Fruit fly (Drosophila melanogaster) ovary, adult (tissue): Measurements from ENCODE around the gene Yp1.

Experiments
- CG17801 ChIP-seq: fragments of 200-800 bp; optimal IDR thresholded peaks from 2 replicates; lab custom pipeline; 2019; ENCODE audit warnings: missing biosample characterization, mild to moderate bottlenecking, missing genetic modification characterization, moderate library complexity; ENCODE audit not compliant: partially characterized antibody

Yp1 gene

DNA sequence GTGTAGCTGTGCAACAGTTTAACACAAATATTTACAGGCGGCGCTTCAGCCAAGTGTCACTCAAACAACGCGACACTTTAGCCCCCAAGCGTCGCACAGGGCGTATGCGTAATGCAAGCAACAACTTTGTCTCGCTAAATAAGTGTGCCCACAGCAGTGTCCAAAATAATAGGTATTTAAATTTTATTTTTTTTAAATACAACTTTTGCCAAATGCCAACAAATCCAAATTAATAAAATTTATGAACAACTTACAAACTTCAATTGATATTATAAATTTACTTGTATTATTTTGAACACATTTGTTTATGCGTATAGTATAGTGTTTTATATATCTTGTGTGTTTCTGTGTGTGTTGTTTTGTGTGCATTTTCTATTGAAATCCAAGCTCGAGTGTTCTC, 4.4 kb downstream of the Yp1 start:
- no peak for TF ChIP-seq CG17801 (GFP tag; lab: Kevin White, UChicago)

DNA sequence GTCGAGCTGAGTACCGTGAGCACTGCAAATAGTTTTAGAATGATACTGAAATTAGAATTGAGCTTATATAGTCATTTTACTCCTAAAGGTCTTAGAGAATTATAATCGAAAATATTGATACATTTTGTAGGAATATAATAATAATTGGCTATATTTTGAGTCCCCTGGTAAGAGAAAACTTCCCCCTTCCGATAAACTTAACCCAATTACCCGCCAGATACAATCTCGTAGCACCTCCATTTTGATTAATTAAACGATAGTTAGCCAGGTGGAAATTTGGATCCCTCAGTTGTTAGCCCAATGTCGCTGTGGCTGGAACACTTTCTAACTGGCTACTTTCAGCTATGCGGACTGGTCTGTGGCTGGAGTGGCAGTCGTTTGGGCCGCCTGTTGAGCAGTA, 7.7 kb downstream of the Yp1 start, which contains the start of gene Gr9a:
Gr9a (plus strand) TSS at position 301 of the 400 bp plus-strand sequence.
- TF ChIP-seq CG17801 (GFP tag; lab: Kevin White, UChicago), result no peak

DNA sequence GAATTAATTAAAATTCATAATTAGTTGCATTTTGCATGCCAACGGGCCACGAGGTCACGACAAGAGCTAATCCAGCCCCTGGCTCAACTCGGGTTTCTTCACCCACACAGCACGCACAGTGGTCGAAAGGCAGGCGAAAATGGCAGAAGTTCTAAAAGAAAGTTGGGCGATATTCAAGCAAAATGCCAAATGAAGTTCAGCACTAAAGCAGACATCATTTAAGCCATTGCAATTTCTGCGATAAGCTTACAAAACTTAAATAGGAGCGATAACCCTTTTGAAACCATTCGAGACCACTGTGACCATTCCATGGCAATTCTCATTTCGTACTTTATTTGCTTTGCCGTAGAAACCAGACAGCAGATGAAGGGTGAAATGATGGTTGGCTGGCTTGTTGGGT, 13.9 kb downstream of the Yp1 start:
- no peak for TF ChIP-seq CG17801 (GFP tag; lab: Kevin White, UChicago)

DNA sequence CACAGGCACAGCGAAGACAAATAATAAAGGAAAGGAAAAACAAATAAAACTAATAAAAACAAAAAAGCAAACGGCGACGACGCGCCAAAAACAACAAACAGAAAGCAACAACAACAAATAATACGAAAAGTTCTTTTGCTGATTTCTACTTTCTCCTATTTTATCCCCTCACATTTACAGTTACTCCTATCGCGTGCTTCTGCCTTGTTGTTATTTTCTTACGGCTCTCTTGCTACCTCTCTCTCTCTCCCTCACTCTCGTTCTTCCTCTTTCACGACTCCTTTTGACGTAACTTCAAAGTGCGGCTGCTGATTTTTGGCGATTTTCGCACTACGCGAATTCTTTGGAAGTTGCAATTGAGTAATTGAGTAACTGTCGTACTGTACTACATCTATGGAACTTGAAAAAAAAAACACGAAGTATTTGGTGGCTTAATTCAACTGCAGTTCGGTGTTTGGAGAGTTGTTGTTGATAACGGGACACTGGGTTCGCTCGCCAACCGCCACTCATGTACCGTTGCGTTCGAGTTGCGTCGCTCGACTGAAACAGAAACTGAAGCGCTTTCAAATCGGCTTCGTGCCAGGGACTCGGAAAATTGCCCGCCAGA, 16.8 kb downstream of the Yp1 start, which contains the start of gene CG15312:
CG15312 (minus strand) TSS at position 544 of the 607 bp plus-strand sequence.
- no peak for TF ChIP-seq CG17801 (GFP tag; lab: Kevin White, UChicago)

DNA sequence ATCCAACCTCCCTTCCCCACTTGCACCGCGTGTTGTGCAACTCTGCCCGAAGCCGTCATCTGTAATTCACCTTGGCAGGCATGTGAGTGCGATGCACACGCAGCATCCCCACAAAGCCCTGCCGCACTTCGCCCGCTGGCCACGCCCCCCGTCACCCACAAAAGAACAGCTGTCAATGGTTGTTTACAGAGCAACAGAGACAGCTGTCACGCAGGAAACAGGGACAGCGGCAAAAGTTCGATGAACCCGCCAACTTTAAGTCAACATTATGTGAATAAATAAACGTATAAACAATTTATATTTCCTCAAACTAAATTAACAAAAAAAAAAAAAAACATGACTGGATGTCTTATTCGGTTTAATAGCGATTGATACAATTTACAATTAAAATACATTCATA, 17.9 kb downstream of the Yp1 start:
- no peak for TF ChIP-seq CG17801 (GFP tag; lab: Kevin White, UChicago)

DNA sequence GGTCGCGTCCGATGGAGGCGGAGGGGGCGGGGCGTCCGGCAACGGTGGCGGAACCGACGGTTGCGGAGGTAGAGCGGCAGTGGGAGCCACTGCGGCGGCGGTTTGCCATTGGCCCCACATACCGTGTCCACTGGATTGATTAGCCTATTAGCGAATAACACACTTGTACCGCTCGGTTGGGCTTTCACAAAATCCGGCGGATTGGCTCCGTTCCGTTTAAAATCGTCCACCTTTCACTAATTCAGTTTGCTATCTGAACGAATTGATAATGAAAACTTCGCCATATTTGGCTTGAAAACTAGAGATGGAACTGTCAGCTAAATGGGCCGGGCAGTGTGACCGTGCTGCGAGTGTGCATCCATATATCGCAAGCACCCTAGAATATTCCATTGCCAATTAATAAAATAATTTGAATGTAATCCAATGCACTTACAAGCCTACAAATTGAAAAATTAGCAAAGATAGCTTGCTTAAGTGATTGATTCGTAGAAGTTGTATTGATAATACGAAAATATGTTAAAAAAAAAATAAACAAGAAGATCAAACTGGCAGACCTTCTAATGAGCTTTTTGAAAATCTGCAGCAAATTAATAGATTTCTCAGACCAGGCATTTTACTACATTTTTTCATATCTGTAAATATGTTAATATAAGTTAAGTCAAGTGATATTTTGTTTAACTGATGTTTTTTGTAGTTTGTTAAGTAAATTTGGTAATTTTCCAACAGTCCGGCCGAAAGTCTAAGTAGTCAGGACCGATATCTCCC, 28.8 kb downstream of the Yp1 start, which contains the start of gene ZAP3:
ZAP3 (minus strand) TSS at position 308 of the 765 bp plus-strand sequence.
- peak; percentile 19 for TF ChIP-seq CG17801 (GFP tag; lab: Kevin White, UChicago)

DNA sequence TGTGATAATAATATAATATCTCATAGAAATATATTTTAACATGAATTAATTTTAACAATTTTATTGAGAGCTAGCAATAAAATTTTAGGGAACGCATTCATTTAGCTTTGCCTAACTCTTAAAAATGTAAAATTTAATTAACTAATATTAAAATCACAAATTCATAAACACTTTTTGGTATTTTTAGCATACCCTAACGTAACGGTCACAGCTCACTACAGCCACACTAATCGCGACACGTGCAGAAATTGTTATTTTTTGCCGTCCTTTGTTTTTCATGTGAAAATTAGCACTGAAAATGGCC, 29.3 kb downstream of the Yp1 start, which contains the start of gene CG2972:
CG2972 (plus strand) TSS at position 205 of the 304 bp plus-strand sequence.
- TF ChIP-seq CG17801 (GFP tag; lab: Kevin White, UChicago), result no peak

DNA sequence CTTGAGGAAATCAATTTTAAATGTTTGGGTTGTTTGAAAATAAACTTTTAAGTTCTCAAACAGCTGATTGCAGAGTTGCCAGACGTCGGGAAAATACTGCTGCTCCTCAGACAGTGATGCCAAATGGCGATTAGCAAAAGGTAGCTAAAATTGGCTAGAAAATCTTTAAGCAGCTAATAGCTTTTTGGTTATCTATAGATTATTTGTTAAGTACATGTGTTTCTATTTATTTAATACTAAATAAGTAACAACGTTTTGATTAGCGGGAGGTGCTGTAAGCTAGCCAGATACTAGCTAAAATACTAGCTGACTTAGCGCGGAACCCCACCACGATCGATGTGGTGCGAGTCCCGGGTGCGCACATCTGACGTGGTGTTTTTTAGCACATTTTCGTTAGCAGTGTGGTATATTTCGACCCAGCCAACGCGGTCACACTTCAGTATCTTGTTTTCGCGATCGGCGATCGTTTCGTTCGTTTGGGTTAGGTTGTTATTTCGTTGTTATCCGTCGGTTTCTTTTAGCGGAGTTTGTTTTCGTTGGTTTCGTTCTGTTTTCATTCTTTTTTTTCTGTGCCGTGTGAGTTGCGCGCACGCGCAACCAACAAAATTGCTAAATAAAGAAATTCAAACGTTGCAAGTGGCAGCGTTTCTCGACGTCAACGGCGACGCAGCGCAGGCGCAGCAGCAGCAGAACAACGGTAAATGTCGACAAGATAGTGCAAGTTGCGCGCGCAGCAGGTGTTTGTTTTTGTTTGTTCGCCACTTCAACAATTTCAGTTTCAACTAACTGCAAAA, 32.7 kb downstream of the Yp1 start, which contains the start of the genes Naxe and RhoU:
Naxe (minus strand) TSS at position 77 of the 794 bp plus-strand sequence.
RhoU (plus strand) TSS at position 433 of the 794 bp plus-strand sequence.
- peak; percentile 43 for TF ChIP-seq CG17801 (GFP tag; lab: Kevin White, UChicago)

DNA sequence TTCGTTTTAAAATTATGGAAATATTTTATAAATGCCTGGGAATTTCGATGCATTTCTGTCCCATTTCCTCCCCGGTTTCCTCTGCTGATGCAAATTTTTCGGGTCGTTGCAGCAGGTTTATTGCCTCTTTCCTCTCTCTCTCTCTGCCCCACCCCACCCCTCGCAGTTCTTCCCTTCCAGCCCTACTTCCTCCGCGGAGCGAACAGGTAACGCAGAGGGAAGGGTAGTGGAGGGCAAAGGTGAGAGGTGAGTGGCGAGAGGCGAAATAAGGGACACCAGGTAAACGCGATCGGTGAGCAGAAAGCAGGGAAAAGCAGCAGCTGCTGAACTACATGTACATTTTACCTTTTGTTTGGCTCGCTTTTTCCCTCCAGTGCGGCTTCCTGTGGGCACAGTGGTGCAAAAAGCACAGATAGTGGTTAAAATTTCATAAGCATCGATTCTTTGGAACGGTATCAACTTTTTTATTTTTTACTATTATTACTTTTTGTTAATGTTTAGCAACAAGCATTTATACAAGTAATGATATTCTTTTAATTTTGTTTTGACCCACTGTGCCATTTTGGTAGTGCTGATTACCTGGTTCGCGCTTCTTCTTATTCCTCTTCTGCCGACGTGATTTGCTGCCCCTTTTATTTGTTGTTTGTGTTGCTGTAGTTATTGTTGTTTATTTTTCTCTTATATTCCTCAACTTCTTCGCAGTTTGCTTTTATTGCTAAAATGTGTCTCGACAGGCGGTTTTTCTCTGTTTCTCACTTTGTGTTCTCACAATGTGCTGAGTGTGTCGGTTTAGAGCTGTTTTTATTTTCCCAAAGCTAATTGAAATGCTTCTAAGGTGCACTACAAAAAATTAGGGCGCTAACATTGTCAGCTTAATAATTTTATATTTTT, 34.7 kb downstream of the Yp1 start:
- peak; percentile 57 for TF ChIP-seq CG17801 (GFP tag; lab: Kevin White, UChicago)

DNA sequence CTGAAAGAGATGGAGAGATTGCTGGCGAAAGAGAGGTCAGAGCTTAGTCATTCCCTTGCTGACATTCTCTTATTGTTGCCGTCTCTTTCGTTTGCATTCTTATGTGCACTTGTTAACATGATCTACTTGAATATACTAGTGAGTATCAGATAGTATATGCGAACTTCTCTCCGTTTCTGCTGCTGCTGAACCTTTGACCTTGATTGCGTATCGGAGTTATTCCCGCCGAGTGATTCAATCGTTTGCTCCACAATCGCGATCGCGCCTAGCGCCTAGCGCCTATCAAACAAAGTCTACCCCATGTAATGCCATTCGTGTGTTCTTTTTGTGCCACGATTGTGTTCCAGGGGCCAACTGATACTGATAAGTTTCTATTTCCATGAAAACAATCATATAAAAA, 35.6 kb downstream of the Yp1 start:
- no peak for TF ChIP-seq CG17801 (GFP tag; lab: Kevin White, UChicago)

DNA sequence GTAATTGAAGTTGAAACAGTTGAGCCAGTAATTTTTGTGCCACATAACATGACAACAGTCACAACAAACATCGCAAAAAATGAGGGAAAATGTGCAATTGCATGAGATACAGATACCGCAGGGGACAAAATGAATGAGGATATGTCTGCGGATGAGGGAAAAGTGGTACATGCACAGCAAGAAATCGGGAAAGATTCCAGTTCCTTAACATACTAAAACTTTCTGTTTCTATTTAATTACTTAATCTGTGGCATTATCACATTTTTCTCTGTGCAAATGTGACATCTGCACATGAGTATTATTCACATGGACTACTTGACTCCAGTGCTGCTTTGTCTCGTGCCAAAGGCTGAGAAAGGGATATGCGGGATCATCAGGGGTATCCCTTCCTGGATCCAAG, 39.2 kb downstream of the Yp1 start:
- TF ChIP-seq CG17801 (GFP tag; lab: Kevin White, UChicago), result no peak

DNA sequence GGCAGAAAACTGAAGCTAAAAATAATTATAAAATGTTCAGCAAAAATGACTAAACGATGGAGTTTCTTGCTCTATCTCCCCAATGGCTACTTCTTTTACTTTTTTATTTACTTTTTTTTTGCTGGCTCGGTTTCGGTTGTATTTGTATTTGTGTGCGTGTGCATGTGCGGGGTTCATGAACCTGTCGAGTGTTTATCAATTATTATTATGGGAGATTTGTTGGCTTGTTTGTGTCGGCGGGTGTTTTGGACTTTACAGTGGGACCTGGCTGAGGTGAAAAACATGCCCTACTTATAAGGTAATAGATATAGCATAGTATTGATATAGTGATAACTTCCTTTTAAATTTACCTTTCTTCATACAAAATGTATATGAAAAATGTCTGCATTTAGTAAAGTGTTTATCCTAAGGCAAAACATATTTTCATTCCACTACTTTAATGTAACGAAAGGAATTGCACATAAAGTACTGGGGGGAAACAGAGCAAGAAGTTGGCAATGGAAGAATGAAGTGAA, 50.0 kb downstream of the Yp1 start:
- TF ChIP-seq CG17801 (GFP tag; lab: Kevin White, UChicago), result no peak

DNA sequence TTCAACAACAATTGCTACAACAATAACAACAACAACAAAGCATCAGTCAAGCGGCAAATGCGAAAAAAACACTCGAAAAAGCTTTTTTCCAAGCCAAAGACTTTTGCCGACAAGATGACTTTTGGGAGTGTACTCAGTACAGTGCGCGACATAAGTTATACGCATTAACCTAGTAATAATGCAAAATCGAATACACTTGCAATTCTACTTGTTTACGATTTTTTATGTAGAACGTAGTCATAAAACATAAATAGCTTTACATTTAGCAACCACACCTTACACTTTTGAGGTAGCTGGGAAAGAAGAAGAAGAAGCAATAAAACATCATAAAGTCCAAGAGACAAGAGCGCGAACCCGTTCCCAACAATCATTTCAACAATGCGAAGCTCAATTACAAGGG, 50.9 kb downstream of the Yp1 start:
- peak; percentile 20 for TF ChIP-seq CG17801 (GFP tag; lab: Kevin White, UChicago)
